3 worm cellular contexts compared by ENCODE assay signal in the genomic region with DNA sequence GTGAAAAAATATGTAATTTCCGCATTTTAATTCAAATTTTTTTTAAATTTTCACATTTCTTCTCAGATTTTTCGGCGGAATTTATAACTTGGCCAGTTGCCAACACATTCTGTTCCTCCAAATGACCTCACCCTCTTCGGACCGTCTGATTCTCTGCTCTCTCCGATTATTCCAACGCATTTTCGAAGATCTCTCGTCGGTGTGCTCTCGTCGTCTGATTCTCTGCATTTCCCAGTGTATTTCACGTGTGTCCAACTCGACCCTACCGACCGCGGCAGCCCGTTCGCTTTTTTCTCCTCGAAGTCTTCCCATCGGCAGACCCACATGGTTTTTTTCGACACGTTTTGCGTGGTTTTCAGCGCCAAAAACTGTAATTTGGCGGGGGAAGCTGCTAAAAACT.
TF ChIP-seq lines count a peak whose summit lies in the region.

No protein-coding gene starts in this region.

TF ChIP-seq in whole organism, L1 larva, 84 proteins besides CTCF, POLR2A, EP300 and RAD21 (continued from another document and continues in another):
- peak; percentile 17 for TF ChIP-seq tbx-2 (tag; optimal IDR thresholded peaks at IDR 0.05; lab: Kevin White, UChicago)
- no peak for TF ChIP-seq irx-1 (tag; optimal IDR thresholded peaks at IDR 0.05; lab: Kevin White, UChicago)
- TF ChIP-seq mef-2 (tag; optimal IDR thresholded peaks at IDR 0.05; lab: Kevin White, UChicago), result no peak
- no peak for TF ChIP-seq unc-30 (tag; optimal IDR thresholded peaks at IDR 0.05; lab: Kevin White, UChicago)
- TF ChIP-seq lin-15B (tag; optimal IDR thresholded peaks at IDR 0.05; lab: Kevin White, UChicago), result no peak
- TF ChIP-seq dsc-1 (tag; optimal IDR thresholded peaks at IDR 0.05; lab: Kevin White, UChicago), result no peak
- TF ChIP-seq elt-2 (tag; optimal IDR thresholded peaks at IDR 0.05; lab: Kevin White, UChicago), result no peak
- TF ChIP-seq C16A3.4 (tag; optimal IDR thresholded peaks at IDR 0.05; lab: Kevin White, UChicago), result no peak
- TF ChIP-seq ceh-82 (tag; optimal IDR thresholded peaks at IDR 0.05; lab: Kevin White, UChicago), result peak in 1 of 3 experiments; percentile 25
- TF ChIP-seq nhr-28 (tag; optimal IDR thresholded peaks at IDR 0.05; lab: Kevin White, UChicago), result no peak
- no peak for TF ChIP-seq pax-3 (tag; optimal IDR thresholded peaks at IDR 0.05; lab: Kevin White, UChicago)
- TF ChIP-seq zag-1 (tag; optimal IDR thresholded peaks at IDR 0.05; lab: Kevin White, UChicago), result no peak
- TF ChIP-seq efl-3 (GFP tag; optimal IDR thresholded peaks at IDR 0.05; lab: Kevin White, UChicago), result no peak
- no peak for TF ChIP-seq nhr-76 (tag; optimal IDR thresholded peaks at IDR 0.05; lab: Kevin White, UChicago)
- TF ChIP-seq pag-3 (tag; optimal IDR thresholded peaks at IDR 0.05; lab: Kevin White, UChicago; ENCODE audit: borderline replicate concordance, insufficient read depth), result no peak
- TF ChIP-seq unc-86 (tag; optimal IDR thresholded peaks at IDR 0.05; lab: Kevin White, UChicago), result no peak
- no peak for TF ChIP-seq mdl-1 (tag; optimal IDR thresholded peaks at IDR 0.05; lab: Kevin White, UChicago)
- TF ChIP-seq swsn-7 (tag; optimal IDR thresholded peaks at IDR 0.05; lab: Kevin White, UChicago), result no peak
- no peak for TF ChIP-seq mab-9 (GFP tag; IDR thresholded peaks at IDR 0.05; lab: Robert Waterston, UW)
- no peak for TF ChIP-seq lin-39 (tag; optimal IDR thresholded peaks at IDR 0.05; lab: Kevin White, UChicago)
- no peak for TF ChIP-seq sptf-1 (tag; optimal IDR thresholded peaks at IDR 0.05; lab: Kevin White, UChicago)
- no peak for TF ChIP-seq nhr-71 (tag; optimal IDR thresholded peaks at IDR 0.05; lab: Kevin White, UChicago)
- TF ChIP-seq sup-37 (GFP tag; optimal IDR thresholded peaks at IDR 0.05; lab: Kevin White, UChicago), result no peak
- TF ChIP-seq efl-1 (optimal IDR thresholded peaks at IDR 0.05; lab: Kevin White, UChicago), result peak; percentile 64 to 68
- peak in 1 of 2 experiments; percentile 32 for TF ChIP-seq efl-1 (GFP tag; optimal IDR thresholded peaks at IDR 0.05 in 1 of 2; lab: Kevin White, UChicago)
- no peak for TF ChIP-seq fos-1 (tag; optimal IDR thresholded peaks at IDR 0.05; lab: Kevin White, UChicago)
- TF ChIP-seq nhr-85 (tag; lab: Kevin White, UChicago), result peak; percentile 29
- TF ChIP-seq nhr-19 (GFP tag; conservative IDR thresholded peaks at IDR 0.05; lab: Robert Waterston, UW), result no peak
- TF ChIP-seq egl-27 (tag; optimal IDR thresholded peaks at IDR 0.05; lab: Kevin White, UChicago), result no peak
- TF ChIP-seq egl-13 (tag; optimal IDR thresholded peaks at IDR 0.05; lab: Kevin White, UChicago), result no peak
- TF ChIP-seq C34B4.2 (tag; optimal IDR thresholded peaks at IDR 0.05; lab: Kevin White, UChicago), result no peak
- no peak for TF ChIP-seq ama-1 (optimal IDR thresholded peaks at IDR 0.05; lab: Kevin White, UChicago)
- TF ChIP-seq lin-14 (GFP tag; optimal IDR thresholded peaks at IDR 0.05; lab: Kevin White, UChicago), result peak; percentile 79
- no peak for TF ChIP-seq vab-15 (tag; optimal IDR thresholded peaks at IDR 0.05; lab: Kevin White, UChicago)
- no peak for TF ChIP-seq fkh-10 (GFP tag; optimal IDR thresholded peaks at IDR 0.05; lab: Kevin White, UChicago)
- TF ChIP-seq fkh-4 (tag; optimal IDR thresholded peaks at IDR 0.05; lab: Kevin White, UChicago; ENCODE audit: borderline replicate concordance), result no peak
- no peak for TF ChIP-seq elt-3 (tag; optimal IDR thresholded peaks at IDR 0.05; lab: Kevin White, UChicago)
- TF ChIP-seq blmp-1 (tag; optimal IDR thresholded peaks at IDR 0.05; lab: Kevin White, UChicago), result peak; percentile 13
- no peak for TF ChIP-seq unc-62 (GFP tag; optimal IDR thresholded peaks at IDR 0.05; lab: Kevin White, UChicago)
- no peak for TF ChIP-seq lir-3 (tag; optimal IDR thresholded peaks at IDR 0.05; lab: Kevin White, UChicago; ENCODE audit: poor library complexity)
- no peak for TF ChIP-seq lin-13 (GFP tag; optimal IDR thresholded peaks at IDR 0.05; lab: Kevin White, UChicago)
- peak; percentile 20 to 28 for TF ChIP-seq lin-35 (GFP tag; optimal IDR thresholded peaks at IDR 0.05; lab: Kevin White, UChicago)
- TF ChIP-seq nhr-90 (tag; optimal IDR thresholded peaks at IDR 0.05; lab: Kevin White, UChicago; ENCODE audit: poor library complexity), result no peak
- no peak for TF ChIP-seq nhr-11 (tag; optimal IDR thresholded peaks at IDR 0.05; lab: Kevin White, UChicago)

TF ChIP-seq in whole organism, L2 larva, 48 proteins besides CTCF, POLR2A, EP300 and RAD21 (continued from another document):
- TF ChIP-seq lin-39 (tag; optimal IDR thresholded peaks at IDR 0.05; lab: Kevin White, UChicago) (no peak), lin-13 (GFP tag; optimal IDR thresholded peaks at IDR 0.05; lab: Kevin White, UChicago) (no peak), F13H6.1 (tag; optimal IDR thresholded peaks at IDR 0.05; lab: Kevin White, UChicago) (peak; percentile 38), skn-1 (tag; optimal IDR thresholded peaks at IDR 0.05; lab: Kevin White, UChicago) (no peak), sma-9 (GFP tag; optimal IDR thresholded peaks at IDR 0.05; lab: Kevin White, UChicago) (peak; percentile 28), sma-9 (tag; optimal IDR thresholded peaks at IDR 0.05; lab: Kevin White, UChicago) (no peak), lin-11 (tag; optimal IDR thresholded peaks at IDR 0.05; lab: Kevin White, UChicago) (no peak), snpc-4 (tag; optimal IDR thresholded peaks at IDR 0.05; lab: Kevin White, UChicago) (no peak), sem-4 (tag; optimal IDR thresholded peaks at IDR 0.05; lab: Kevin White, UChicago) (no peak), R02D3.7 (tag; optimal IDR thresholded peaks at IDR 0.05; lab: Kevin White, UChicago) (no peak), ztf-1 (GFP tag; conservative IDR thresholded peaks at IDR 0.05; lab: Robert Waterston, UW) (no peak), ztf-4 (tag; optimal IDR thresholded peaks at IDR 0.05; lab: Kevin White, UChicago) (no peak), ceh-16 (tag; optimal IDR thresholded peaks at IDR 0.05; lab: Kevin White, UChicago) (peak; percentile 12), mbf-1 (tag; optimal IDR thresholded peaks at IDR 0.05; lab: Kevin White, UChicago) (no peak), nhr-237 (tag; optimal IDR thresholded peaks at IDR 0.05; lab: Kevin White, UChicago) (no peak), nhr-23 (tag; optimal IDR thresholded peaks at IDR 0.05; lab: Kevin White, UChicago) (no peak), fos-1 (tag; optimal IDR thresholded peaks at IDR 0.05; lab: Kevin White, UChicago) (no peak), nhr-21 (tag; optimal IDR thresholded peaks at IDR 0.05; lab: Kevin White, UChicago) (no peak), unc-55 (GFP tag; optimal IDR thresholded peaks at IDR 0.05; lab: Kevin White, UChicago) (peak; percentile 22)
TF ChIP-seq in whole organism, L2 larva: peak in this region for 8.

TF ChIP-seq in whole organism, L4 larva, 104 proteins besides CTCF, POLR2A, EP300 and RAD21 (continued from another document):
- TF ChIP-seq zip-11 (GFP tag; IDR thresholded peaks at IDR 0.05; lab: Robert Waterston, UW), result no peak
- TF ChIP-seq dpl-1 (GFP tag; optimal IDR thresholded peaks at IDR 0.05; lab: Kevin White, UChicago), result no peak
- TF ChIP-seq nhr-102 (tag; optimal IDR thresholded peaks at IDR 0.05; lab: Kevin White, UChicago), result no peak
- 0 out of 2 replicates have a peak, but pooled peaks have one; percentile 29 for TF ChIP-seq lin-1 (GFP tag; IDR thresholded peaks at IDR 0.05; lab: Robert Waterston, UW)
- TF ChIP-seq zfp-2 (tag; optimal IDR thresholded peaks at IDR 0.05; lab: Kevin White, UChicago), result no peak
- TF ChIP-seq ZK337.2 (GFP tag; IDR thresholded peaks at IDR 0.05; lab: Robert Waterston, UW), result no peak
- no peak for TF ChIP-seq php-3 (GFP tag; IDR thresholded peaks at IDR 0.05; lab: Robert Waterston, UW)
- no peak for TF ChIP-seq dmd-6 (GFP tag; IDR thresholded peaks at IDR 0.05; lab: Robert Waterston, UW)
- no peak for TF ChIP-seq saeg-2 (GFP tag; IDR thresholded peaks at IDR 0.05; lab: Robert Waterston, UW)
- no peak for TF ChIP-seq mdt-29 (GFP tag; IDR thresholded peaks at IDR 0.05; lab: Robert Waterston, UW)
- TF ChIP-seq nhr-41 (GFP tag; IDR thresholded peaks at IDR 0.05; lab: Robert Waterston, UW), result no peak
- TF ChIP-seq mdl-1 (tag; optimal IDR thresholded peaks at IDR 0.05; lab: Kevin White, UChicago), result peak in 1 of 2 experiments; percentile 16
- peak in 1 of 2 experiments; percentile 36 for TF ChIP-seq lsy-2 (tag; optimal IDR thresholded peaks at IDR 0.05; lab: Kevin White, UChicago)
- TF ChIP-seq set-16 (GFP tag; IDR thresholded peaks at IDR 0.05; lab: Robert Waterston, UW), result peak; percentile 23; the same call in 1 of the 2 replicates
- no peak for TF ChIP-seq daf-19 (GFP tag; conservative IDR thresholded peaks at IDR 0.05; lab: Robert Waterston, UW)
- no peak for TF ChIP-seq F26F4.8 (GFP tag; conservative IDR thresholded peaks at IDR 0.05; lab: Robert Waterston, UW)
- TF ChIP-seq unc-39 (tag; optimal IDR thresholded peaks at IDR 0.05; lab: Kevin White, UChicago), result no peak
- no peak for TF ChIP-seq ceh-32 (tag; optimal IDR thresholded peaks at IDR 0.05; lab: Kevin White, UChicago; ENCODE audit: poor library complexity)
- TF ChIP-seq arid-1 (GFP tag; conservative IDR thresholded peaks at IDR 0.05; lab: Robert Waterston, UW), result no peak
- TF ChIP-seq R02D3.7 (tag; optimal IDR thresholded peaks at IDR 0.05; lab: Kevin White, UChicago), result no peak
- peak; percentile 55 for TF ChIP-seq hlh-11 (tag; optimal IDR thresholded peaks at IDR 0.05; lab: Kevin White, UChicago)
- no peak for TF ChIP-seq nhr-42 (GFP tag; IDR thresholded peaks at IDR 0.05; lab: Robert Waterston, UW)
- TF ChIP-seq mxl-2 (GFP tag; conservative IDR thresholded peaks at IDR 0.05; lab: Robert Waterston, UW), result no peak
- TF ChIP-seq nhr-48 (tag; optimal IDR thresholded peaks at IDR 0.05; lab: Kevin White, UChicago), result no peak
- no peak for TF ChIP-seq madf-5 (GFP tag; IDR thresholded peaks at IDR 0.05; lab: Robert Waterston, UW)
- no peak for TF ChIP-seq vab-7 (GFP tag; IDR thresholded peaks at IDR 0.05; lab: Robert Waterston, UW)
- TF ChIP-seq nhr-10 (tag; optimal IDR thresholded peaks at IDR 0.05; lab: Kevin White, UChicago), result no peak
- no peak for TF ChIP-seq spr-3 (GFP tag; optimal IDR thresholded peaks at IDR 0.05; lab: Kevin White, UChicago)
- no peak for TF ChIP-seq lin-15B (tag; optimal IDR thresholded peaks at IDR 0.05; lab: Kevin White, UChicago)
- TF ChIP-seq sdz-12 (GFP tag; optimal IDR thresholded peaks at IDR 0.05; lab: Kevin White, UChicago), result no peak
- no peak for TF ChIP-seq ztf-11 (tag; optimal IDR thresholded peaks at IDR 0.05; lab: Kevin White, UChicago)
- TF ChIP-seq mep-1 (tag; optimal IDR thresholded peaks at IDR 0.05; lab: Kevin White, UChicago), result no peak
- TF ChIP-seq nhr-25 (tag; optimal IDR thresholded peaks at IDR 0.05; lab: Kevin White, UChicago; ENCODE audit: borderline replicate concordance, insufficient read depth), result no peak
- TF ChIP-seq nhr-28 (tag; optimal IDR thresholded peaks at IDR 0.05; lab: Kevin White, UChicago), result peak; percentile 20
- peak; percentile 55 for TF ChIP-seq hmg-1.1 (GFP tag; IDR thresholded peaks at IDR 0.05; lab: Robert Waterston, UW)
- no peak for TF ChIP-seq unc-62 (GFP tag; optimal IDR thresholded peaks at IDR 0.05 in 1 of 2; lab: Kevin White, UChicago)
- no peak for TF ChIP-seq unc-62 (tag; optimal IDR thresholded peaks at IDR 0.05; lab: Kevin White, UChicago)
- TF ChIP-seq ceh-20 (GFP tag; IDR thresholded peaks at IDR 0.05; lab: Robert Waterston, UW), result no peak
- TF ChIP-seq hlh-30 (tag; optimal IDR thresholded peaks at IDR 0.05; lab: Kevin White, UChicago; ENCODE audit: insufficient read depth), result peak; percentile 57
TF ChIP-seq in whole organism, L4 larva: peak in this region for 10.
